Worm (Caenorhabditis elegans) whole organism, L2 larva: ENCODE results near the gene efa-6.

Experiments
- blmp-1 ChIP-seq: sonication (generic microtip); optimal IDR thresholded peaks from 2 replicates; lab custom pipeline; 2017; ENCODE audit warnings: missing genetic modification characterization, mild to moderate bottlenecking, missing compliant biosample characterization, antibody characterized with exemption, moderate library complexity; ENCODE audit not compliant: insufficient read depth
- ceh-82 ChIP-seq: fragments of 150-350 bp; optimal IDR thresholded peaks from 2 replicates; lab custom pipeline; 2014; ENCODE audit warnings: missing biosample characterization, missing genetic modification characterization
- crh-2 ChIP-seq: sonication (generic microtip); optimal IDR thresholded peaks from 2 replicates; lab custom pipeline; 2017; ENCODE audit warnings: missing biosample characterization, missing genetic modification characterization
- elt-1 ChIP-seq: fragments of 150-350 bp; optimal IDR thresholded peaks from 2 replicates; lab custom pipeline; 2014; ENCODE audit warnings: missing biosample characterization, missing genetic modification characterization
- gmeb-1 ChIP-seq: fragments of 150-350 bp; optimal IDR thresholded peaks from 2 replicates; lab custom pipeline; 2014; ENCODE audit warnings: missing biosample characterization, missing genetic modification characterization
- lin-11 ChIP-seq: fragments of 150-350 bp; sonication (generic microtip); optimal IDR thresholded peaks from 2 replicates; lab custom pipeline; 2014; ENCODE audit warnings: missing biosample characterization, missing genetic modification characterization, inconsistent platforms, mixed read lengths
- mbf-1 ChIP-seq: sonication (generic microtip); optimal IDR thresholded peaks from 2 replicates; lab custom pipeline; 2017; ENCODE audit warnings: missing biosample characterization, missing genetic modification characterization
- mdl-1 ChIP-seq, 2 experiments: fragments of 150-350 bp in 1 of 2; sonication (generic microtip) in 1 of 2; optimal IDR thresholded peaks; 2 replicates each; lab custom pipeline; 2017; ENCODE audit warnings: missing biosample characterization in 2 of 2, missing genetic modification characterization in 2 of 2
- nhr-10 ChIP-seq: sonication (generic microtip); optimal IDR thresholded peaks from 2 replicates; lab custom pipeline; 2017; ENCODE audit warnings: missing biosample characterization, missing genetic modification characterization
- nhr-12 ChIP-seq: fragments of 150-350 bp; optimal IDR thresholded peaks from 2 replicates; lab custom pipeline; 2014; ENCODE audit warnings: missing biosample characterization, missing genetic modification characterization
- sem-4 ChIP-seq: fragments of 150-350 bp; optimal IDR thresholded peaks from 2 replicates; lab custom pipeline; 2014; ENCODE audit warnings: missing biosample characterization, missing genetic modification reagents, missing genetic modification characterization
- sma-3 ChIP-seq: sonication (generic microtip); optimal IDR thresholded peaks from 2 replicates; lab custom pipeline; 2016; ENCODE audit warnings: missing genetic modification reagents, missing genetic modification characterization, missing compliant biosample characterization
- unc-62 ChIP-seq: fragments of 150-350 bp; optimal IDR thresholded peaks from 2 replicates; lab custom pipeline; 2014; ENCODE audit warnings: missing biosample characterization, missing genetic modification reagents, missing genetic modification characterization
- ztf-11 ChIP-seq: sonication (generic microtip); optimal IDR thresholded peaks from 2 replicates; lab custom pipeline; 2017; ENCODE audit warnings: missing biosample characterization, missing genetic modification characterization

DNA sequence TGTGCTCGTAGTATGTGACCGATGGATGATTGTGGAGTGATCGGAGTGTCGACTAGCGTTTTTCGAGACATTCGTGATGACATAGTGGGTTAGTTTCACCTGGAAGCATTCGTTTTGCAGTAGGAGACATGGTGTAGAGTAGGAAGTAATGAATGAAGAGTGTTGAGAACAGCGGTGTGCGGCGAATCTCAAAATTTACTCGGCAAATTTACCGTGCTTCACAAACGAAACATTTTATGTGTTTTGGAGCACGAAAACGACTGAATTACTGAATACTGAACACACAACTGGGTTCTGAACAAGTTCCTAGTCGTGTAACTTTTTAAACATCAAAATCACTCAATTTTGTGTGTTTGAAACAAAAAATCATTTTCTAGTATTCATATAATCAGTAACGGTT, 33.5 kb downstream of the efa-6 start, which contains the start of gene K08E7.6:
- TF ChIP-seq ztf-11 (tag; lab: Kevin White, UChicago) = no peak
- no peak for TF ChIP-seq lin-11
- no peak for TF ChIP-seq ceh-82 (tag; lab: Kevin White, UChicago)
- no peak for TF ChIP-seq sem-4
- TF ChIP-seq sma-3 (GFP tag; lab: Kevin White, UChicago) = no peak
- TF ChIP-seq nhr-12 = no peak
- TF ChIP-seq crh-2 = no peak
- no peak for TF ChIP-seq blmp-1
- TF ChIP-seq elt-1 (tag; lab: Kevin White, UChicago) = no peak
- no peak for TF ChIP-seq mdl-1 (tag; optimal IDR thresholded peaks at IDR 0.05; lab: Kevin White, UChicago)
- TF ChIP-seq mbf-1 (tag; lab: Kevin White, UChicago) = no peak
- TF ChIP-seq unc-62 = no peak
- TF ChIP-seq nhr-10 (tag; lab: Kevin White, UChicago) = no peak
- TF ChIP-seq gmeb-1 (tag; lab: Kevin White, UChicago) = no peak
